Worm (Caenorhabditis elegans): ENCODE measurements around the gene ZK795.3.

DNA sequence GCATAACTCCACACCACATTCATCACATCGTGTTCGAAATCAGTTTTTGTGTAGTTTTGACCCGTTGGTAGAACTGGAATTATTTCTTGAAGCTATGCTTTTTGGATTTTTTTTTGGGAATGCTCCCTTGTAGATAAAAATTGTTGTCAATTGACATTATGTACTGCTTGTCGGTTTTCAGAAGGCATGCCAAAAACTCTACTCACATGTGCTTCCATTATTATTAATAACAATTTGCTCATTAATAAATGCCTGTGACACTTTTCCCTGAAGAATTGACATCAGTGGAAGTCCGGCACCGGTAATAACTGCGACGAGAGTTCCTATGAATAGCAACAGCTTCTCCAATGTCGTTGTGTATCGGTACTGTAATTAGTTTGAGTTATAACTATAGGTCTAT is 37.8 kb downstream of the ZK795.3 start:
- no peak for TF ChIP-seq nhr-11 (tag; optimal IDR thresholded peaks at IDR 0.05)
- no peak for TF ChIP-seq ceh-45 (GFP tag; IDR thresholded peaks at IDR 0.05)
- no peak for TF ChIP-seq pqm-1 (tag; optimal IDR thresholded peaks at IDR 0.05)
- no peak for TF ChIP-seq ceh-30 (tag; optimal IDR thresholded peaks at IDR 0.05)
- no peak for TF ChIP-seq hlh-13 (GFP tag; optimal IDR thresholded peaks at IDR 0.05)
- TF ChIP-seq ama-1 (optimal IDR thresholded peaks at IDR 0.05) = no peak
- TF ChIP-seq fkh-10 (GFP tag; optimal IDR thresholded peaks at IDR 0.05) = no peak
- TF ChIP-seq Y22D7AL.16 (tag; optimal IDR thresholded peaks at IDR 0.05) = no peak
